Fruit fly (Drosophila melanogaster): Measurements from ENCODE around the gene CG15824.
A peak's percentile ranks its signal among the peaks of the same experiment; 100 is the strongest.

Gene CG15824

dm6 chr2L:857897-858517 lies 26.9 kb downstream of the CG15824 start (continued):
- TF ChIP-seq Eip74EF (GFP tag; optimal IDR thresholded peaks at IDR 0.05) = peak in 1 of 2 experiments; percentile 45
- TF ChIP-seq Sry-δ (GFP tag; optimal IDR thresholded peaks at IDR 0.05) = no peak
- peak; percentile 76 for TF ChIP-seq sisA (GFP tag; IDR thresholded peaks at IDR 0.05)
- no peak for TF ChIP-seq slp2 (GFP tag; optimal IDR thresholded peaks at IDR 0.05)
- peak; percentile 52 for TF ChIP-seq stc (GFP tag; IDR thresholded peaks at IDR 0.05)
- peak; percentile 20 for TF ChIP-seq CG15601 (tag; optimal IDR thresholded peaks at IDR 0.05)
- no peak for TF ChIP-seq repo (GFP tag; optimal IDR thresholded peaks at IDR 0.05)
- TF ChIP-seq CG3838 (GFP tag; optimal IDR thresholded peaks at IDR 0.05) = no peak
- TF ChIP-seq row (GFP tag; IDR thresholded peaks at IDR 0.05) = peak; percentile 86
- peak; percentile 47; the same call in 1 of the 2 replicates for TF ChIP-seq Rx (GFP tag; IDR thresholded peaks at IDR 0.05)
- no peak for TF ChIP-seq Dip2 (GFP tag; IDR thresholded peaks at IDR 0.05)
- TF ChIP-seq CG42726 (GFP tag; IDR thresholded peaks at IDR 0.05; ENCODE audit: partially characterized antibody) = no peak
- TF ChIP-seq Atf-2 (GFP tag; optimal IDR thresholded peaks at IDR 0.05) = peak; percentile 33
- TF ChIP-seq slou (GFP tag; optimal IDR thresholded peaks at IDR 0.05) = no peak
- TF ChIP-seq Lim3 (GFP tag; IDR thresholded peaks at IDR 0.05) = no peak; the same call in 1 of the 2 replicates
- TF ChIP-seq insv (GFP tag; optimal IDR thresholded peaks at IDR 0.05) = no peak
- peak; percentile 38 for TF ChIP-seq crc (GFP tag; optimal IDR thresholded peaks at IDR 0.05)
- TF ChIP-seq ATbp (GFP tag; optimal IDR thresholded peaks at IDR 0.05) = peak; percentile 69
- TF ChIP-seq Vsx1 (GFP tag; optimal IDR thresholded peaks at IDR 0.05) = no peak
- TF ChIP-seq CG12299 (tag; optimal IDR thresholded peaks at IDR 0.05) = no peak
- no peak for TF ChIP-seq D (optimal IDR thresholded peaks at IDR 0.05)
- peak; percentile 41 for TF ChIP-seq D (GFP tag; optimal IDR thresholded peaks at IDR 0.05)
- TF ChIP-seq wor (GFP tag; IDR thresholded peaks at IDR 0.05) = no peak
- no peak for TF ChIP-seq Neu2 (GFP tag; optimal IDR thresholded peaks at IDR 0.05; ENCODE audit: borderline replicate concordance)
- no peak for TF ChIP-seq CG17186 (GFP tag; optimal IDR thresholded peaks at IDR 0.05)
- TF ChIP-seq CG31224 (GFP tag; IDR thresholded peaks at IDR 0.05) = peak; percentile 36; the same call in 1 of the 2 replicates
- no peak for TF ChIP-seq CG43689 (GFP tag; IDR thresholded peaks at IDR 0.05)
- no peak for TF ChIP-seq bowl (GFP tag; IDR thresholded peaks at IDR 0.05)
- TF ChIP-seq yki (optimal IDR thresholded peaks at IDR 0.05) = no peak
- peak; percentile 31 for TF ChIP-seq CG10462 (GFP tag; optimal IDR thresholded peaks at IDR 0.05)
- TF ChIP-seq tin (GFP tag; optimal IDR thresholded peaks at IDR 0.05) = peak; percentile 23
- peak; percentile 42 for TF ChIP-seq CG18599 (GFP tag; optimal IDR thresholded peaks at IDR 0.05)
- no peak for TF ChIP-seq YL-1 (GFP tag; optimal IDR thresholded peaks at IDR 0.05)
- TF ChIP-seq fd102C (GFP tag; optimal IDR thresholded peaks at IDR 0.05) = no peak
- TF ChIP-seq fd96Cb (tag; optimal IDR thresholded peaks at IDR 0.05) = peak; percentile 60
- peak; percentile 73 for TF ChIP-seq CG15269 (tag; optimal IDR thresholded peaks at IDR 0.05)
- TF ChIP-seq Gsc (GFP tag; IDR thresholded peaks at IDR 0.05) = no peak
- peak; percentile 64 for TF ChIP-seq CG30403 (GFP tag; optimal IDR thresholded peaks at IDR 0.05)
- peak; percentile 51; the same call in 1 of the 2 replicates for TF ChIP-seq CG3847 (GFP tag; IDR thresholded peaks at IDR 0.05)
- TF ChIP-seq CG1233 (GFP tag; optimal IDR thresholded peaks at IDR 0.05) = peak; percentile 25
- peak; percentile 29 for TF ChIP-seq CG9727 (GFP tag; optimal IDR thresholded peaks at IDR 0.05)
- TF ChIP-seq zfh1 (GFP tag; IDR thresholded peaks at IDR 0.05) = peak; percentile 56; the same call in 1 of the 3 replicates
- TF ChIP-seq CG4617 (GFP tag; optimal IDR thresholded peaks at IDR 0.05; ENCODE audit: borderline replicate concordance) = no peak
- TF ChIP-seq toy (GFP tag; IDR thresholded peaks at IDR 0.05) = no peak
- peak; percentile 53 for TF ChIP-seq CG1529 (GFP tag; optimal IDR thresholded peaks at IDR 0.05)
- peak; percentile 27 for TF ChIP-seq cwo (GFP tag; optimal IDR thresholded peaks at IDR 0.05)
- TF ChIP-seq CkIIα-i1 (GFP tag; IDR thresholded peaks at IDR 0.05) = no peak
- peak; percentile 42 for TF ChIP-seq Hr3 (GFP tag; optimal IDR thresholded peaks at IDR 0.05)
- TF ChIP-seq Doc2 (GFP tag; IDR thresholded peaks at IDR 0.05) = no peak
- no peak for TF ChIP-seq Drgx (GFP tag; IDR thresholded peaks at IDR 0.05)
- no peak for TF ChIP-seq Ravus (GFP tag; IDR thresholded peaks at IDR 0.05)
